Fruit fly (Drosophila melanogaster) whole organism, embryonic: ENCODE results near the gene CG7695.

Experiments used
- BEAF-32 ChIP-seq: fragments of 200-800 bp; sonication (Bioruptor generic); optimal IDR thresholded peaks from 3 replicates; lab custom pipeline; 2017; ENCODE audit warnings: missing biosample characterization, missing genetic modification characterization, mild to moderate bottlenecking, moderate library complexity, missing genetic modification reagents
- CG10366 ChIP-seq: fragments of 200-800 bp; sonication (Bioruptor generic); IDR thresholded peaks from 2 replicates; pipeline ENCODE4 v1.3.6; 2022; ENCODE audit warnings: missing biosample characterization, missing genetic modification characterization
- CG13287 ChIP-seq: fragments of 200-800 bp; sonication (Bioruptor generic); IDR thresholded peaks from 2 replicates; pipeline ENCODE4 v1.3.6; 2022; ENCODE audit warnings: missing biosample characterization, missing genetic modification characterization; ENCODE audit not compliant: partially characterized antibody
- CG15269 ChIP-seq: fragments of 200-800 bp; sonication (Bioruptor generic); optimal IDR thresholded peaks from 2 replicates; lab custom pipeline; 2018; ENCODE audit warnings: missing biosample characterization, mild to moderate bottlenecking, missing genetic modification characterization, moderate library complexity
- CG16813 ChIP-seq: fragments of 200-800 bp; sonication (Bioruptor generic); IDR thresholded peaks from 3 replicates; pipeline ENCODE4 v1.3.6; 2022; ENCODE audit warnings: missing biosample characterization, missing genetic modification characterization; ENCODE audit not compliant: partially characterized antibody
- CG18262 ChIP-seq: fragments of 200-800 bp; optimal IDR thresholded peaks from 3 replicates; lab custom pipeline; 2019; ENCODE audit warnings: missing biosample characterization, mild to moderate bottlenecking, missing genetic modification characterization, moderate library complexity
- CG3065 ChIP-seq: fragments of 200-800 bp; sonication (Bioruptor generic); optimal IDR thresholded peaks from 2 replicates; lab custom pipeline; 2016; ENCODE audit warnings: missing biosample characterization, missing genetic modification characterization
- CG3726 ChIP-seq: fragments of 200-800 bp; sonication (Bioruptor generic); IDR thresholded peaks from 3 replicates; pipeline ENCODE4, ENCODE4 v1.3.6; 2022; ENCODE audit warnings: missing biosample characterization, missing genetic modification characterization
- CG3995 ChIP-seq: fragments of 200-800 bp; sonication (Bioruptor generic); optimal IDR thresholded peaks from 3 replicates; lab custom pipeline; 2016; ENCODE audit warnings: missing biosample characterization, missing genetic modification characterization
- CG43689 ChIP-seq: fragments of 200-800 bp; sonication (Bioruptor generic); IDR thresholded peaks from 2 replicates; pipeline ENCODE4 v1.3.6; 2022; ENCODE audit warnings: missing biosample characterization, missing genetic modification characterization
- CG4730 ChIP-seq: fragments of 200-800 bp; sonication (Bioruptor generic); IDR thresholded peaks from 2 replicates; pipeline ENCODE4 v1.3.6; 2022; ENCODE audit warnings: missing biosample characterization, missing genetic modification characterization
- CG5953 ChIP-seq: fragments of 200-800 bp; sonication (Bioruptor generic); IDR thresholded peaks from 2 replicates; pipeline ENCODE4 v1.3.6; 2022; ENCODE audit warnings: missing biosample characterization, missing genetic modification characterization
- CG6791 ChIP-seq: fragments of 200-800 bp; sonication (Bioruptor generic); IDR thresholded peaks from 3 replicates; pipeline ENCODE4 v1.3.6; 2022; ENCODE audit warnings: missing biosample characterization, missing genetic modification characterization; ENCODE audit not compliant: partially characterized antibody
- CG8290 ChIP-seq, 3 experiments: fragments of 200-800 bp; sonication (Bioruptor generic); optimal IDR thresholded peaks; 2 replicates each; lab custom pipeline; 2016 to 2019; ENCODE audit warnings: missing biosample characterization in 3 of 3, missing genetic modification characterization in 3 of 3, mild to moderate bottlenecking in 2 of 3, moderate library complexity in 1 of 3
- CHES-1-like ChIP-seq: fragments of 200-800 bp; sonication (Bioruptor generic); optimal IDR thresholded peaks from 2 replicates; lab custom pipeline; 2016; ENCODE audit warnings: missing biosample characterization, missing genetic modification characterization
- Dad ChIP-seq: fragments of 200-800 bp; sonication (Bioruptor generic); optimal IDR thresholded peaks from 3 replicates; lab custom pipeline; 2016; ENCODE audit warnings: missing biosample characterization, missing genetic modification characterization
- Deaf1 ChIP-seq: fragments of 200-800 bp; optimal IDR thresholded peaks from 3 replicates; lab custom pipeline; 2019; ENCODE audit warnings: missing biosample characterization, mild to moderate bottlenecking, missing genetic modification characterization, moderate library complexity
- Dfd ChIP-seq, 2 experiments: fragments of >200 bp; optimal IDR thresholded peaks; 2 replicates each; lab custom pipeline; 2017; ENCODE audit warnings: missing biosample characterization in 2 of 2, missing genetic modification characterization in 2 of 2
- Dll ChIP-seq: fragments of 200-800 bp; sonication (Bioruptor generic); IDR thresholded peaks from 4 replicates; pipeline ENCODE4 v1.3.6; 2022; ENCODE audit warnings: missing biosample characterization, missing genetic modification characterization; ENCODE audit not compliant: partially characterized antibody
- Doc3 ChIP-seq: fragments of 200-800 bp; sonication (Bioruptor generic); IDR thresholded peaks from 3 replicates; pipeline ENCODE4 v1.3.6; 2022; ENCODE audit warnings: missing biosample characterization, missing genetic modification characterization; ENCODE audit not compliant: partially characterized antibody
- Dref ChIP-seq: fragments of 200-800 bp; sonication (Bioruptor generic); IDR thresholded peaks from 2 replicates; pipeline ENCODE4 v1.3.6; 2022; ENCODE audit warnings: missing biosample characterization, missing genetic modification characterization
- Hr3 ChIP-seq: fragments of 200-800 bp; sonication (Bioruptor generic); optimal IDR thresholded peaks from 3 replicates; lab custom pipeline; 2016; ENCODE audit warnings: missing biosample characterization, missing genetic modification characterization
- Hr39 ChIP-seq: fragments of >200 bp; optimal IDR thresholded peaks from 2 replicates; lab custom pipeline; 2017
- Scr ChIP-seq: fragments of 200-800 bp; sonication (Bioruptor generic); IDR thresholded peaks from 2 replicates; pipeline ENCODE4 v1.3.6; 2022; ENCODE audit warnings: missing biosample characterization, missing genetic modification characterization; ENCODE audit not compliant: partially characterized antibody
- Vsx1 ChIP-seq: fragments of 200-800 bp; sonication (Bioruptor generic); optimal IDR thresholded peaks from 2 replicates; lab custom pipeline; 2017; ENCODE audit warnings: missing biosample characterization, mild to moderate bottlenecking, missing genetic modification characterization, missing genetic modification reagents
- amos ChIP-seq: fragments of 200-800 bp; sonication (Bioruptor generic); IDR thresholded peaks from 2 replicates; pipeline ENCODE4 v1.3.6; 2022; ENCODE audit warnings: missing biosample characterization, missing genetic modification characterization; ENCODE audit not compliant: partially characterized antibody
- bcd ChIP-seq: fragments of 200-800 bp; sonication (Bioruptor generic); optimal IDR thresholded peaks from 2 replicates; lab custom pipeline; 2017; ENCODE audit warnings: missing biosample characterization, mild to moderate bottlenecking, missing genetic modification characterization
- bowl ChIP-seq: fragments of 200-800 bp; sonication (Bioruptor generic); IDR thresholded peaks from 2 replicates; pipeline ENCODE4 v1.3.6; 2022; ENCODE audit warnings: missing biosample characterization, missing genetic modification characterization
- btn ChIP-seq: fragments of 200-800 bp; sonication (Bioruptor generic); optimal IDR thresholded peaks from 2 replicates; lab custom pipeline; 2016; ENCODE audit warnings: missing biosample characterization, missing genetic modification characterization
- dmrt11E ChIP-seq: fragments of 200-800 bp; sonication (Bioruptor generic); optimal IDR thresholded peaks from 3 replicates; lab custom pipeline; 2018; ENCODE audit warnings: missing biosample characterization, mild to moderate bottlenecking, missing genetic modification characterization, moderate library complexity
- grn ChIP-seq: fragments of 200-800 bp; sonication (Bioruptor generic); optimal IDR thresholded peaks from 3 replicates; lab custom pipeline; 2017; ENCODE audit warnings: missing biosample characterization, missing genetic modification characterization
- hbn ChIP-seq: fragments of 200-800 bp; sonication (Bioruptor generic); IDR thresholded peaks from 2 replicates; pipeline ENCODE4 v1.3.6; 2022; ENCODE audit warnings: missing biosample characterization, missing genetic modification characterization; ENCODE audit not compliant: partially characterized antibody
- kni ChIP-seq: fragments of 200-800 bp; sonication (Bioruptor generic); optimal IDR thresholded peaks from 3 replicates; lab custom pipeline; 2017; ENCODE audit warnings: mild to moderate bottlenecking, missing biosample characterization, missing genetic modification reagents, missing genetic modification characterization
- maf-S ChIP-seq: fragments of 200-800 bp; sonication (Bioruptor generic); optimal IDR thresholded peaks from 2 replicates; lab custom pipeline; 2016; ENCODE audit warnings: missing biosample characterization, missing genetic modification characterization
- mam ChIP-seq: fragments of 200-800 bp; sonication (Bioruptor generic); optimal IDR thresholded peaks from 3 replicates; lab custom pipeline; 2016; ENCODE audit warnings: missing biosample characterization, missing genetic modification characterization
- odd ChIP-seq: fragments of 200-800 bp; sonication (Bioruptor generic); optimal IDR thresholded peaks from 2 replicates; lab custom pipeline; 2017; ENCODE audit warnings: missing biosample characterization, mild to moderate bottlenecking, missing genetic modification characterization
- p53 ChIP-seq: fragments of 200-800 bp; sonication (Bioruptor generic); optimal IDR thresholded peaks from 2 replicates; lab custom pipeline; 2016; ENCODE audit warnings: missing biosample characterization, missing genetic modification characterization
- phol ChIP-seq: fragments of 200-800 bp; sonication (Bioruptor generic); optimal IDR thresholded peaks from 3 replicates; lab custom pipeline; 2018; ENCODE audit warnings: missing biosample characterization, mild to moderate bottlenecking, missing genetic modification characterization, moderate library complexity
- rib ChIP-seq: fragments of 200-800 bp; sonication (Bioruptor generic); IDR thresholded peaks from 2 replicates; pipeline ENCODE4 v1.3.6; 2022; ENCODE audit warnings: missing biosample characterization, missing genetic modification characterization
- sc ChIP-seq, 3 experiments: fragments of >200 bp in 2 of 3; fragments of 200-800 bp in 1 of 3; sonication (Bioruptor generic) in 1 of 3; optimal IDR thresholded peaks; 2 replicates in 2 of 3; 3 replicates in 1 of 3; lab custom pipeline; 2017; ENCODE audit warnings: mild to moderate bottlenecking in 1 of 3, missing biosample characterization in 1 of 3, missing genetic modification characterization in 1 of 3, missing genetic modification reagents in 1 of 3
- sna ChIP-seq: fragments of 200-800 bp; sonication (Bioruptor generic); IDR thresholded peaks from 2 replicates; pipeline ENCODE4 v1.3.6; 2022; ENCODE audit warnings: missing biosample characterization, missing genetic modification characterization; ENCODE audit not compliant: partially characterized antibody
- so ChIP-seq: fragments of 200-800 bp; sonication (Bioruptor generic); IDR thresholded peaks from 3 replicates; pipeline ENCODE4 v1.3.6; 2022; ENCODE audit warnings: missing biosample characterization, missing genetic modification characterization
- stwl ChIP-seq: fragments of 200-800 bp; sonication (Bioruptor generic); optimal IDR thresholded peaks from 3 replicates; lab custom pipeline; 2018; ENCODE audit warnings: missing biosample characterization, mild to moderate bottlenecking, missing genetic modification characterization, moderate library complexity
- tin ChIP-seq: fragments of 200-800 bp; sonication (Bioruptor generic); optimal IDR thresholded peaks from 3 replicates; lab custom pipeline; 2016; ENCODE audit warnings: missing biosample characterization, missing genetic modification characterization
- toy ChIP-seq: fragments of 200-800 bp; sonication (Bioruptor generic); IDR thresholded peaks from 2 replicates; pipeline ENCODE4 v1.3.6; 2022; ENCODE audit warnings: missing biosample characterization, missing genetic modification characterization
- wdn ChIP-seq: fragments of 200-800 bp; sonication (Bioruptor generic); IDR thresholded peaks from 2 replicates; pipeline ENCODE4 v1.3.6; 2022; ENCODE audit warnings: missing biosample characterization, missing genetic modification characterization
- z ChIP-seq: fragments of 200-800 bp; sonication (Bioruptor generic); IDR thresholded peaks from 3 replicates; pipeline ENCODE4 v1.3.6; 2022; ENCODE audit warnings: missing biosample characterization, missing genetic modification characterization
- zen2 ChIP-seq: fragments of 200-800 bp; sonication (Bioruptor generic); IDR thresholded peaks from 3 replicates; pipeline ENCODE4 v1.3.6; 2022; ENCODE audit warnings: missing biosample characterization, missing genetic modification characterization; ENCODE audit not compliant: partially characterized antibody

CG7695 gene

dm6 chr3R:18590754-18591153 is 26.6 kb downstream of the CG7695 start, which contains the start of gene qin:
TSS of gene qin (plus strand) at chr3R:18591027.
- no peak for TF ChIP-seq Dad (GFP tag; lab: Kevin White, UChicago)
- 0 out of 3 replicates have a peak, but pooled peaks have one; percentile 28 for TF ChIP-seq Doc3 (GFP tag; lab: Robert Waterston, UW)
- TF ChIP-seq CG13287: peak; percentile 43; the same call in 1 of the 2 replicates
- no peak for TF ChIP-seq Hr39 (lab: Kevin White, UChicago)
- TF ChIP-seq sna: peak; percentile 42; the same call in 1 of the 2 replicates
- TF ChIP-seq CG3726 (GFP tag; lab: Robert Waterston, UW): no peak
- no peak for TF ChIP-seq toy (GFP tag; lab: Robert Waterston, UW)
- peak; percentile 51; the same call in 1 of the 3 replicates for TF ChIP-seq CG16813 (GFP tag; lab: Robert Waterston, UW)
- TF ChIP-seq BEAF-32 (GFP tag; lab: Kevin White, UChicago): peak; percentile 57
- peak; percentile 60; the same call in 3 of the 4 replicates for TF ChIP-seq Dll (GFP tag; lab: Robert Waterston, UW)
- TF ChIP-seq hbn: peak; percentile 40; the same call in 1 of the 2 replicates
- TF ChIP-seq kni: no peak
- no peak for TF ChIP-seq CG3065 (GFP tag; lab: Kevin White, UChicago)
- TF ChIP-seq Scr (GFP tag; lab: Robert Waterston, UW): peak; percentile 58
- peak; percentile 49 for TF ChIP-seq Dref (GFP tag; lab: Robert Waterston, UW)
- peak; percentile 50; the same call in 1 of the 2 replicates for TF ChIP-seq amos (GFP tag; lab: Robert Waterston, UW)
- peak; percentile 99 for TF ChIP-seq stwl (tag; lab: Kevin White, UChicago)
- no peak for TF ChIP-seq grn (GFP tag; lab: Kevin White, UChicago)
- TF ChIP-seq maf-S (GFP tag; lab: Kevin White, UChicago): no peak
- 0 out of 3 replicates have a peak, but pooled peaks have one; percentile 50 for TF ChIP-seq CG6791 (GFP tag; lab: Robert Waterston, UW)

- TF ChIP-seq dmrt11E (tag; lab: Kevin White, UChicago) (no peak), CG10366 (no peak), sna (peak; percentile 53; the same call in 1 of the 2 replicates), CG5953 (no peak), Deaf1 (tag; lab: Kevin White, UChicago) (no peak), z (GFP tag; lab: Robert Waterston, UW) (peak; percentile 58; the same call in 2 of the 3 replicates), CG43689 (GFP tag; lab: Robert Waterston, UW) (no peak), Dfd (GFP tag; optimal IDR thresholded peaks at IDR 0.05; lab: Kevin White, UChicago) (no peak), CHES-1-like (GFP tag; lab: Kevin White, UChicago) (no peak), phol (tag; lab: Kevin White, UChicago) (no peak), tin (GFP tag; lab: Kevin White, UChicago) (peak; percentile 30), zen2 (GFP tag; lab: Robert Waterston, UW) (peak; percentile 59; the same call in 1 of the 3 replicates), mam (GFP tag; lab: Kevin White, UChicago) (peak; percentile 19), sc (optimal IDR thresholded peaks at IDR 0.05; lab: Kevin White, UChicago) (no peak), sc (GFP tag; optimal IDR thresholded peaks at IDR 0.05; lab: Kevin White, UChicago) (no peak), CG8290 (GFP tag; optimal IDR thresholded peaks at IDR 0.05; lab: Kevin White, UChicago) (no peak), CG8290 (tag; optimal IDR thresholded peaks at IDR 0.05; lab: Kevin White, UChicago) (no peak), CG4730 (GFP tag; lab: Robert Waterston, UW) (no peak), so (GFP tag; lab: Robert Waterston, UW) (no peak), Vsx1 (no peak), CG18262 (tag; lab: Kevin White, UChicago) (no peak), bcd (no peak), odd (no peak), p53 (GFP tag; lab: Kevin White, UChicago) (no peak), CG3995 (GFP tag; lab: Kevin White, UChicago) (peak; percentile 82), CG15269 (no peak), bowl (no peak), btn (GFP tag; lab: Kevin White, UChicago) (no peak), wdn (GFP tag; lab: Robert Waterston, UW) (no peak), Hr3 (GFP tag; lab: Kevin White, UChicago) (no peak), rib (GFP tag; lab: Robert Waterston, UW) (no peak)
These were observed 32.0 kb downstream of the CG7695 start for dm6 chr3R:18585259-18585858.
